Worm (Caenorhabditis elegans) whole organism, L1 larva: Measurements from ENCODE around the gene gst-41.

Experiments
- elt-3 ChIP-seq, 6 experiments: fragments of 150-350 bp in 1 of 6; sonication (generic microtip); optimal IDR thresholded peaks; 2 replicates each; lab custom pipeline; 2017 to 2018; ENCODE audit warnings: missing biosample characterization in 6 of 6, missing genetic modification characterization in 6 of 6, inconsistent platforms in 1 of 6
- jun-1 ChIP-seq: fragments of 150-350 bp; optimal IDR thresholded peaks from 2 replicates; lab custom pipeline; 2014; ENCODE audit warnings: missing biosample characterization, missing genetic modification reagents, missing genetic modification characterization
- lin-35 ChIP-seq, 2 experiments: fragments of 150-350 bp; optimal IDR thresholded peaks; 2 replicates each; lab custom pipeline; 2014; ENCODE audit warnings: missing biosample characterization in 2 of 2, missing genetic modification characterization in 2 of 2, missing genetic modification reagents in 2 of 2
- mdl-1 ChIP-seq, 2 experiments: fragments of 150-350 bp; optimal IDR thresholded peaks; 2 replicates each; lab custom pipeline; 2014 to 2017; ENCODE audit warnings: missing biosample characterization in 2 of 2, missing genetic modification characterization in 2 of 2, inconsistent platforms in 1 of 2
- zag-1 ChIP-seq: fragments of 150-350 bp; optimal IDR thresholded peaks from 2 replicates; lab custom pipeline; 2014; ENCODE audit warnings: missing biosample characterization, missing genetic modification characterization

DNA sequence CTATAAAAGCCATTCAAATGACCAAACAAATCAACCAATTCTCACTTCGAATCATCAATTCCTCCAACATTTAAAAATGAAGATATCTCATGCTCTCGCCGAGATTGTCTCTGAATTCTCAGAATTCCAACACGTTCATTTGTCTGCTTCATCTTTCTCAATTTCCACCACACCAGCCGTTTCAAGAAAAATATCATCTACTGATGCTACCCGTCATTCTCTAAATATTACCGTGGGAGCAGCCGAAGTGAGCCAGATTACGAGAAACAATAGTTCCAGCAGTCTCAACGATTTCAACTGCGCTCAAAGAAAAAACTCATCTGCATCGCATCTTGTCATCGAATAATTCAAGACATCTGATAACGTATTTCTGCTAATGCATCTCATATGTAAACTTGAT, 15.8 kb upstream of the gst-41 start, which contains the start of gene F18E3.12:
- TF ChIP-seq mdl-1 (tag; optimal IDR thresholded peaks at IDR 0.05; lab: Kevin White, UChicago) (no peak), elt-3 (tag; optimal IDR thresholded peaks at IDR 0.05; lab: Kevin White, UChicago) (no peak), zag-1 (tag; lab: Kevin White, UChicago) (no peak), lin-35 (GFP tag; optimal IDR thresholded peaks at IDR 0.05; lab: Kevin White, UChicago) (peak in 1 of 2 experiments; percentile 12), jun-1 (tag; lab: Kevin White, UChicago) (no peak)
